Worm (Caenorhabditis elegans) whole organism, late embryonic: ENCODE data around the gene scl-19.

Experiments
- C08G9.2 ChIP-seq: sonication (generic microtip); optimal IDR thresholded peaks from 2 replicates; lab custom pipeline; 2016; ENCODE audit warnings: mild to moderate bottlenecking, missing genetic modification characterization, moderate library complexity, missing compliant biosample characterization
- C38D4.7 ChIP-seq: fragments of 200-800 bp; sonication (Bioruptor generic); optimal IDR thresholded peaks from 2 replicates; lab custom pipeline; 2018; ENCODE audit warnings: mild to moderate bottlenecking, missing genetic modification characterization, moderate library complexity, missing compliant biosample characterization
- K09A11.1 ChIP-seq: sonication (generic microtip); optimal IDR thresholded peaks from 2 replicates; lab custom pipeline; 2017; ENCODE audit warnings: antibody characterized with exemption, mild to moderate bottlenecking, missing genetic modification characterization, missing compliant biosample characterization; ENCODE audit not compliant: insufficient read depth
- T23F11.4 ChIP-seq: fragments of 200-800 bp; sonication (Bioruptor generic); optimal IDR thresholded peaks from 2 replicates; lab custom pipeline; 2018; ENCODE audit warnings: mild to moderate bottlenecking, missing genetic modification characterization, missing compliant biosample characterization
- ahr-1 ChIP-seq: sonication (generic microtip); optimal IDR thresholded peaks from 2 replicates; lab custom pipeline; 2016; ENCODE audit warnings: missing genetic modification characterization, missing compliant biosample characterization
- ceh-14 ChIP-seq: sonication (generic microtip); optimal IDR thresholded peaks from 2 replicates; lab custom pipeline; 2016; ENCODE audit warnings: missing genotype, missing genetic modification characterization, missing compliant biosample characterization
- ceh-18 ChIP-seq: sonication (generic microtip); optimal IDR thresholded peaks from 2 replicates; lab custom pipeline; 2016; ENCODE audit warnings: missing genetic modification characterization, missing compliant biosample characterization
- ceh-2 ChIP-seq: sonication (generic microtip); optimal IDR thresholded peaks from 2 replicates; lab custom pipeline; 2016; ENCODE audit warnings: missing genotype, missing genetic modification characterization, missing compliant biosample characterization
- ceh-30 ChIP-seq: fragments of 150-350 bp; optimal IDR thresholded peaks from 2 replicates; lab custom pipeline; 2014; ENCODE audit warnings: missing biosample characterization, missing genetic modification characterization
- ceh-31 ChIP-seq: sonication (generic microtip); optimal IDR thresholded peaks from 2 replicates; lab custom pipeline; 2016; ENCODE audit warnings: missing genetic modification characterization, missing compliant biosample characterization
- ceh-45 ChIP-seq: fragments of 200-800 bp; sonication (Bioruptor generic); IDR thresholded peaks from 2 replicates; pipeline ENCODE4 v1.3.6; 2022; ENCODE audit warnings: missing genetic modification reagents, missing genetic modification characterization, missing compliant biosample characterization
- ceh-9 ChIP-seq: sonication (generic microtip); optimal IDR thresholded peaks from 2 replicates; lab custom pipeline; 2016; ENCODE audit warnings: mild to moderate bottlenecking, missing genetic modification characterization, inconsistent platforms, missing compliant biosample characterization
- che-1 ChIP-seq: sonication (generic microtip); optimal IDR thresholded peaks from 2 replicates; lab custom pipeline; 2016; ENCODE audit warnings: mild to moderate bottlenecking, missing genetic modification characterization, missing compliant biosample characterization
- dmd-4 ChIP-seq: sonication (generic microtip); optimal IDR thresholded peaks from 2 replicates; lab custom pipeline; 2016; ENCODE audit warnings: borderline replicate concordance, missing genetic modification characterization, missing compliant biosample characterization
- dve-1 ChIP-seq: sonication (generic microtip); optimal IDR thresholded peaks from 2 replicates; lab custom pipeline; 2017; ENCODE audit warnings: antibody characterized with exemption, mild to moderate bottlenecking, missing genetic modification characterization, missing compliant biosample characterization
- elt-2 ChIP-seq: sonication (generic microtip); optimal IDR thresholded peaks from 2 replicates; lab custom pipeline; 2016; ENCODE audit warnings: missing genetic modification reagents, missing genetic modification characterization, missing compliant biosample characterization
- elt-4 ChIP-seq: sonication (generic microtip); optimal IDR thresholded peaks from 2 replicates; lab custom pipeline; 2016; ENCODE audit warnings: missing genetic modification characterization, missing compliant biosample characterization
- ets-4 ChIP-seq: sonication (generic microtip); optimal IDR thresholded peaks from 2 replicates; lab custom pipeline; 2016; ENCODE audit warnings: missing genetic modification characterization, missing compliant biosample characterization
- eyg-1 ChIP-seq: sonication (generic microtip); optimal IDR thresholded peaks from 2 replicates; lab custom pipeline; 2016; ENCODE audit warnings: missing genotype, missing genetic modification characterization, missing compliant biosample characterization
- fax-1 ChIP-seq: sonication (generic microtip); optimal IDR thresholded peaks from 2 replicates; lab custom pipeline; 2016; ENCODE audit warnings: missing genotype, missing genetic modification characterization, missing compliant biosample characterization
- fkh-6 ChIP-seq: sonication (generic microtip); optimal IDR thresholded peaks from 2 replicates; lab custom pipeline; 2016; ENCODE audit warnings: missing genetic modification characterization, missing compliant biosample characterization
- hlh-30 ChIP-seq: sonication (generic microtip); optimal IDR thresholded peaks from 2 replicates; lab custom pipeline; 2017; ENCODE audit warnings: antibody characterized with exemption, missing genetic modification characterization, missing compliant biosample characterization; ENCODE audit not compliant: insufficient read depth
- hlh-8 ChIP-seq: sonication (generic microtip); optimal IDR thresholded peaks from 2 replicates; lab custom pipeline; 2016; ENCODE audit warnings: missing genotype, missing genetic modification characterization, missing compliant biosample characterization
- lim-6 ChIP-seq: sonication (generic microtip); optimal IDR thresholded peaks from 2 replicates; lab custom pipeline; 2016; ENCODE audit warnings: missing genetic modification characterization, missing compliant biosample characterization
- lin-11 ChIP-seq: fragments of 200-800 bp; sonication (Bioruptor generic); optimal IDR thresholded peaks from 2 replicates; lab custom pipeline; 2018; ENCODE audit warnings: mild to moderate bottlenecking, missing genetic modification characterization, missing compliant biosample characterization
- madf-2 ChIP-seq: sonication (generic microtip); optimal IDR thresholded peaks from 2 replicates; lab custom pipeline; 2017; ENCODE audit warnings: missing genetic modification characterization, missing compliant biosample characterization
- mec-3 ChIP-seq: sonication (generic microtip); optimal IDR thresholded peaks from 2 replicates; lab custom pipeline; 2016; ENCODE audit warnings: borderline replicate concordance, missing genetic modification characterization, missing compliant biosample characterization
- nfya-1 ChIP-seq: sonication (generic microtip); optimal IDR thresholded peaks from 2 replicates; lab custom pipeline; 2017; ENCODE audit warnings: missing genetic modification characterization, mild to moderate bottlenecking, missing compliant biosample characterization, antibody characterized with exemption, moderate library complexity
- nhr-11 ChIP-seq: fragments of 150-350 bp; optimal IDR thresholded peaks from 2 replicates; lab custom pipeline; 2014; ENCODE audit warnings: missing biosample characterization, missing genetic modification characterization
- npax-4 ChIP-seq: sonication (generic microtip); optimal IDR thresholded peaks from 2 replicates; lab custom pipeline; 2016; ENCODE audit warnings: missing genetic modification characterization, missing compliant biosample characterization
- odd-2 ChIP-seq: sonication (generic microtip); optimal IDR thresholded peaks from 2 replicates; lab custom pipeline; 2017; ENCODE audit warnings: antibody characterized with exemption, mild to moderate bottlenecking, missing genetic modification characterization, missing compliant biosample characterization
- pag-3 ChIP-seq: sonication (generic microtip); optimal IDR thresholded peaks from 2 replicates; lab custom pipeline; 2016; ENCODE audit warnings: missing compliant biosample characterization, missing genetic modification characterization, borderline replicate concordance
- pha-2 ChIP-seq: sonication (generic microtip); optimal IDR thresholded peaks from 2 replicates; lab custom pipeline; 2017; ENCODE audit warnings: mild to moderate bottlenecking, missing genetic modification characterization, missing compliant biosample characterization
- pha-4 ChIP-seq: fragments of 150-350 bp; optimal IDR thresholded peaks from 2 replicates; lab custom pipeline; 2018; ENCODE audit warnings: missing biosample characterization, missing genetic modification reagents, missing genetic modification characterization
- pqm-1 ChIP-seq: sonication (generic microtip); optimal IDR thresholded peaks from 2 replicates; lab custom pipeline; 2016; ENCODE audit warnings: missing genetic modification characterization, missing compliant biosample characterization
- pros-1 ChIP-seq: fragments of 150-350 bp; optimal IDR thresholded peaks from 2 replicates; lab custom pipeline; 2014; ENCODE audit warnings: missing biosample characterization, missing genetic modification reagents, missing genetic modification characterization
- ref-2 ChIP-seq: sonication (generic microtip); optimal IDR thresholded peaks from 2 replicates; lab custom pipeline; 2016; ENCODE audit warnings: missing genetic modification characterization, missing compliant biosample characterization
- rnt-1 ChIP-seq: sonication (generic microtip); optimal IDR thresholded peaks from 2 replicates; lab custom pipeline; 2016; ENCODE audit warnings: missing genetic modification characterization, missing compliant biosample characterization
- sdc-2 ChIP-seq: sonication (generic microtip); optimal IDR thresholded peaks from 2 replicates; lab custom pipeline; 2016; ENCODE audit warnings: missing genotype, missing genetic modification characterization, missing compliant biosample characterization
- tbx-2 ChIP-seq: sonication (generic microtip); optimal IDR thresholded peaks from 2 replicates; lab custom pipeline; 2016; ENCODE audit warnings: missing genetic modification characterization, missing compliant biosample characterization
- tbx-7 ChIP-seq: sonication (generic microtip); optimal IDR thresholded peaks from 2 replicates; lab custom pipeline; 2016; ENCODE audit warnings: missing genotype, missing genetic modification characterization, missing compliant biosample characterization
- ttx-3 ChIP-seq: sonication (generic microtip); optimal IDR thresholded peaks from 2 replicates; lab custom pipeline; 2016; ENCODE audit warnings: missing genetic modification reagents, missing genetic modification characterization, missing compliant biosample characterization
- unc-42 ChIP-seq: sonication (generic microtip); optimal IDR thresholded peaks from 2 replicates; lab custom pipeline; 2016; ENCODE audit warnings: missing genotype, missing genetic modification characterization, missing compliant biosample characterization
- unc-86 ChIP-seq: sonication (generic microtip); optimal IDR thresholded peaks from 2 replicates; lab custom pipeline; 2016; ENCODE audit warnings: missing genetic modification characterization, missing compliant biosample characterization
- zip-5 ChIP-seq: sonication (generic microtip); optimal IDR thresholded peaks from 2 replicates; lab custom pipeline; 2016; ENCODE audit warnings: missing genetic modification characterization, missing compliant biosample characterization

Gene scl-19

ce11 chrV:18721873-18722272 is 9.9 kb upstream of the scl-19 start:
- no peak for TF ChIP-seq nhr-11 (tag; lab: Kevin White, UChicago)
- no peak for TF ChIP-seq fax-1 (tag; lab: Kevin White, UChicago)
- no peak for TF ChIP-seq tbx-2
- no peak for TF ChIP-seq K09A11.1
- peak; percentile 7 for TF ChIP-seq unc-86 (tag; lab: Kevin White, UChicago)
- no peak for TF ChIP-seq ceh-30 (tag; lab: Kevin White, UChicago)
- TF ChIP-seq hlh-8 (tag; lab: Kevin White, UChicago): no peak

ce11 chrV:18722510-18723299 is 9.1 kb upstream of the scl-19 start:
- TF ChIP-seq odd-2 (tag; lab: Kevin White, UChicago) (peak; percentile 35), dve-1 (tag; lab: Kevin White, UChicago) (peak; percentile 88), tbx-2 (no peak), ceh-9 (tag; lab: Kevin White, UChicago) (peak; percentile 37)

ce11 chrV:18723604-18724003 is 8.2 kb upstream of the scl-19 start:
- no peak for TF ChIP-seq C38D4.7 (GFP tag; lab: Kevin White, UChicago)
- peak; percentile 18 for TF ChIP-seq fkh-6 (tag; lab: Kevin White, UChicago)
- TF ChIP-seq ahr-1 (tag; lab: Kevin White, UChicago): no peak
- TF ChIP-seq sdc-2 (tag; lab: Kevin White, UChicago): peak; percentile 61
- no peak for TF ChIP-seq eyg-1 (tag; lab: Kevin White, UChicago)
- no peak for TF ChIP-seq npax-4 (tag; lab: Kevin White, UChicago)
- TF ChIP-seq hlh-8 (tag; lab: Kevin White, UChicago): no peak
- peak; percentile 14 for TF ChIP-seq elt-2
- peak; percentile 52 for TF ChIP-seq dve-1 (tag; lab: Kevin White, UChicago)
- TF ChIP-seq zip-5 (tag; lab: Kevin White, UChicago): no peak
- TF ChIP-seq pha-2 (tag; lab: Kevin White, UChicago): peak; percentile 59
- TF ChIP-seq pros-1 (tag; lab: Kevin White, UChicago): peak; percentile 79
- no peak for TF ChIP-seq T23F11.4 (GFP tag; lab: Kevin White, UChicago)
- no peak for TF ChIP-seq ttx-3
- TF ChIP-seq nfya-1: peak; percentile 97
- TF ChIP-seq rnt-1 (tag; lab: Kevin White, UChicago): peak; percentile 21
- peak; percentile 49 for TF ChIP-seq C08G9.2 (tag; lab: Kevin White, UChicago)
- TF ChIP-seq pha-4 (tag; lab: Kevin White, UChicago): no peak
- TF ChIP-seq ceh-14 (tag; lab: Kevin White, UChicago): peak; percentile 76
- TF ChIP-seq mec-3 (tag; lab: Kevin White, UChicago): no peak
- peak; percentile 24 for TF ChIP-seq odd-2 (tag; lab: Kevin White, UChicago)
- peak; percentile 90 for TF ChIP-seq tbx-2
- no peak for TF ChIP-seq che-1 (tag; lab: Kevin White, UChicago)
- peak; percentile 56 for TF ChIP-seq lim-6 (tag; lab: Kevin White, UChicago)
- TF ChIP-seq ets-4: peak; percentile 62
- TF ChIP-seq tbx-7 (tag; lab: Kevin White, UChicago): no peak
- TF ChIP-seq unc-42: peak; percentile 85
- TF ChIP-seq lin-11: no peak
- no peak for TF ChIP-seq ref-2
- no peak for TF ChIP-seq pag-3 (tag; lab: Kevin White, UChicago)
- TF ChIP-seq nhr-11 (tag; lab: Kevin White, UChicago): no peak
- TF ChIP-seq elt-4 (tag; lab: Kevin White, UChicago): no peak
- TF ChIP-seq unc-86 (tag; lab: Kevin White, UChicago): peak; percentile 54
- peak; percentile 67 for TF ChIP-seq hlh-30 (tag; lab: Kevin White, UChicago)
- peak; percentile 31 for TF ChIP-seq ceh-18
- peak; percentile 7 for TF ChIP-seq ceh-2 (tag; lab: Kevin White, UChicago)
- no peak for TF ChIP-seq ceh-45 (GFP tag; lab: Robert Waterston, UW)
- peak; percentile 35 for TF ChIP-seq dmd-4 (tag; lab: Kevin White, UChicago)
- peak; percentile 65 for TF ChIP-seq pqm-1 (tag; lab: Kevin White, UChicago)
- no peak for TF ChIP-seq K09A11.1
- no peak for TF ChIP-seq madf-2 (tag; lab: Kevin White, UChicago)
- peak; percentile 97 for TF ChIP-seq ceh-31 (tag; lab: Kevin White, UChicago)
